Worm (Caenorhabditis elegans) whole organism, L4 larva: Measurements from ENCODE around the gene ubh-1.

Experiments
- T20F7.1 ChIP-seq: fragments of 200-800 bp; sonication (Bioruptor generic); optimal IDR thresholded peaks from 2 replicates; lab custom pipeline; 2018; ENCODE audit warnings: mild to moderate bottlenecking, missing genetic modification characterization, missing compliant biosample characterization
- aly-2 ChIP-seq: sonication (generic microtip); optimal IDR thresholded peaks from 2 replicates; lab custom pipeline; 2018; ENCODE audit warnings: missing biosample characterization, missing genetic modification characterization
- ama-1 ChIP-seq: fragments of 150-350 bp; optimal IDR thresholded peaks from 2 replicates; lab custom pipeline; 2014; ENCODE audit warnings: inconsistent platforms, mixed read lengths
- attf-4 ChIP-seq: sonication (generic microtip); optimal IDR thresholded peaks from 3 replicates; lab custom pipeline; 2017; ENCODE audit warnings: missing biosample characterization, missing genetic modification characterization
- egl-27 ChIP-seq: sonication (generic microtip); optimal IDR thresholded peaks from 3 replicates; lab custom pipeline; 2017; ENCODE audit warnings: missing biosample characterization, missing genetic modification reagents, missing genetic modification characterization
- lin-1 ChIP-seq: fragments of 200-800 bp; sonication (Bioruptor generic); IDR thresholded peaks from 2 replicates; pipeline ENCODE4 v1.3.6; 2022; ENCODE audit warnings: missing genetic modification reagents, missing genetic modification characterization, missing compliant biosample characterization
- lin-39 ChIP-seq: fragments of 150-350 bp; optimal IDR thresholded peaks from 2 replicates; lab custom pipeline; 2014; ENCODE audit warnings: missing biosample characterization, missing genetic modification reagents, missing genetic modification characterization
- nhr-237 ChIP-seq: sonication (generic microtip); optimal IDR thresholded peaks from 2 replicates; lab custom pipeline; 2017; ENCODE audit warnings: missing biosample characterization, missing genetic modification characterization
- nhr-76 ChIP-seq: fragments of 150-350 bp; optimal IDR thresholded peaks from 2 replicates; lab custom pipeline; 2014; ENCODE audit warnings: missing biosample characterization, missing genetic modification characterization
- pha-4 ChIP-seq, 2 experiments: fragments of 150-350 bp in 1 of 2; fragments of 200-800 bp in 1 of 2; sonication (Bioruptor generic) in 1 of 2; IDR thresholded peaks in 1 of 2; optimal IDR thresholded peaks in 1 of 2; 2 replicates each; pipeline versions ENCODE4 v1.3.6 to Lab custom; 2014 to 2022; ENCODE audit warnings: missing genetic modification characterization in 2 of 2, missing genetic modification reagents in 2 of 2, missing biosample characterization in 1 of 2, missing compliant biosample characterization in 1 of 2
- snpc-1.2 ChIP-seq: fragments of 200-800 bp; sonication (Bioruptor generic); IDR thresholded peaks from 2 replicates; pipeline ENCODE4 v1.3.6; 2022; ENCODE audit warnings: missing genetic modification reagents, missing genetic modification characterization, missing compliant biosample characterization
- snpc-4 ChIP-seq: fragments of 150-350 bp; optimal IDR thresholded peaks from 2 replicates; lab custom pipeline; 2014; ENCODE audit warnings: missing biosample characterization, missing genetic modification characterization
- unc-130 ChIP-seq: sonication (generic microtip); optimal IDR thresholded peaks from 2 replicates; lab custom pipeline; 2016; ENCODE audit warnings: missing genetic modification reagents, missing genetic modification characterization, missing compliant biosample characterization
- unc-39 ChIP-seq: sonication (generic microtip); optimal IDR thresholded peaks from 2 replicates; lab custom pipeline; 2017; ENCODE audit warnings: missing biosample characterization, missing genetic modification characterization

DNA sequence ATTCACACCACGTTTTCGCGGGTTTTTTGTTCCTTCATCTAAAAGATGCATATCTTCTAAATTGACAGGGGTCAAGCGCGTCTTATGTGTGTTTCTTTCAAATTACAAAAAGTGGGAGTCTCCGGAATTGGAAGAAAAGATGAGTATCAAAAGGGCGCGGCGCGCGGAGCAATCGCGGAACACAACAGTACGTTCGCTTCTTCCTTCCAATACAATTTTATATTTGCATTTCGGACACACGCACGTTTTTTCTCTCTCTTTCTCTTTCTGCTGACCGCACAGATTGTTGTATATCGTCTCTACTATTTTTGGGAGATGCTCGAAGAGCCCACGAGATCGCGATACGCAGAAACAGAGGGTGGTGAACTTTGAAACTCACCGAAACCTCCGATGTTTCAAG lies 37.1 kb upstream of the ubh-1 start:
- TF ChIP-seq lin-1 (GFP tag; lab: Robert Waterston, UW) (no peak), T20F7.1 (GFP tag; lab: Kevin White, UChicago) (no peak), ama-1 (no peak), unc-39 (tag; lab: Kevin White, UChicago) (no peak), nhr-237 (tag; lab: Kevin White, UChicago) (no peak), lin-39 (tag; lab: Kevin White, UChicago) (no peak), snpc-1.2 (GFP tag; lab: Robert Waterston, UW) (no peak), pha-4 (GFP tag; IDR thresholded peaks at IDR 0.05; lab: Robert Waterston, UW) (no peak), pha-4 (tag; optimal IDR thresholded peaks at IDR 0.05; lab: Kevin White, UChicago) (no peak), unc-130 (no peak), snpc-4 (tag; lab: Kevin White, UChicago) (no peak), nhr-76 (tag; lab: Kevin White, UChicago) (no peak), egl-27 (tag; lab: Kevin White, UChicago) (no peak), aly-2 (tag; lab: Kevin White, UChicago) (no peak), attf-4 (tag; lab: Kevin White, UChicago) (no peak)
